Worm (Caenorhabditis elegans) whole organism, L2 larva: ENCODE results near the gene pho-12.

ENCODE experiments used
- C34F6.9 ChIP-seq: fragments of 150-350 bp; optimal IDR thresholded peaks from 2 replicates; lab custom pipeline; 2014; ENCODE audit warnings: missing biosample characterization, missing genetic modification characterization
- F13H6.1 ChIP-seq: sonication (generic microtip); optimal IDR thresholded peaks from 2 replicates; lab custom pipeline; 2016; ENCODE audit warnings: missing genetic modification characterization, missing compliant biosample characterization
- Y55F3AM.14 ChIP-seq: fragments of 200-800 bp; sonication (Bioruptor generic); optimal IDR thresholded peaks from 2 replicates; lab custom pipeline; 2018; ENCODE audit warnings: mild to moderate bottlenecking, missing genetic modification characterization, missing compliant biosample characterization
- alr-1 ChIP-seq: fragments of 150-350 bp; optimal IDR thresholded peaks from 2 replicates; lab custom pipeline; 2014; ENCODE audit warnings: missing biosample characterization, missing genetic modification characterization
- aly-2 ChIP-seq: fragments of 150-350 bp; optimal IDR thresholded peaks from 2 replicates; lab custom pipeline; 2014; ENCODE audit warnings: missing biosample characterization, missing genetic modification characterization
- ceh-82 ChIP-seq: fragments of 150-350 bp; optimal IDR thresholded peaks from 2 replicates; lab custom pipeline; 2014; ENCODE audit warnings: missing biosample characterization, missing genetic modification characterization
- egl-27 ChIP-seq: sonication (generic microtip); optimal IDR thresholded peaks from 3 replicates; lab custom pipeline; 2017; ENCODE audit warnings: missing biosample characterization, missing genetic modification reagents, missing genetic modification characterization
- elt-1 ChIP-seq: fragments of 150-350 bp; optimal IDR thresholded peaks from 2 replicates; lab custom pipeline; 2014; ENCODE audit warnings: missing biosample characterization, missing genetic modification characterization
- lin-39 ChIP-seq: fragments of 150-350 bp; optimal IDR thresholded peaks from 2 replicates; lab custom pipeline; 2014; ENCODE audit warnings: missing biosample characterization, missing genetic modification reagents, missing genetic modification characterization
- nhr-11 ChIP-seq: fragments of 150-350 bp; optimal IDR thresholded peaks from 2 replicates; lab custom pipeline; 2014; ENCODE audit warnings: missing biosample characterization, missing genetic modification characterization
- nhr-23 ChIP-seq: fragments of 150-350 bp; optimal IDR thresholded peaks from 2 replicates; lab custom pipeline; 2014; ENCODE audit warnings: missing biosample characterization, missing genetic modification reagents, missing genetic modification characterization
- nhr-237 ChIP-seq: fragments of 150-350 bp; optimal IDR thresholded peaks from 2 replicates; lab custom pipeline; 2014; ENCODE audit warnings: missing biosample characterization, missing genetic modification characterization
- sem-4 ChIP-seq: fragments of 150-350 bp; optimal IDR thresholded peaks from 2 replicates; lab custom pipeline; 2014; ENCODE audit warnings: missing biosample characterization, missing genetic modification reagents, missing genetic modification characterization
- sma-3 ChIP-seq: sonication (generic microtip); optimal IDR thresholded peaks from 2 replicates; lab custom pipeline; 2016; ENCODE audit warnings: missing genetic modification reagents, missing genetic modification characterization, missing compliant biosample characterization
- snpc-4 ChIP-seq: fragments of 150-350 bp; optimal IDR thresholded peaks from 2 replicates; lab custom pipeline; 2014; ENCODE audit warnings: missing biosample characterization, missing genetic modification characterization
- zag-1 ChIP-seq: fragments of 150-350 bp; optimal IDR thresholded peaks from 2 replicates; lab custom pipeline; 2014; ENCODE audit warnings: missing biosample characterization, missing genetic modification characterization
- ztf-11 ChIP-seq: sonication (generic microtip); optimal IDR thresholded peaks from 2 replicates; lab custom pipeline; 2017; ENCODE audit warnings: missing biosample characterization, missing genetic modification characterization
- ztf-4 ChIP-seq: fragments of 150-350 bp; optimal IDR thresholded peaks from 2 replicates; lab custom pipeline; 2014; ENCODE audit warnings: missing biosample characterization, missing genetic modification characterization

Gene pho-12

DNA sequence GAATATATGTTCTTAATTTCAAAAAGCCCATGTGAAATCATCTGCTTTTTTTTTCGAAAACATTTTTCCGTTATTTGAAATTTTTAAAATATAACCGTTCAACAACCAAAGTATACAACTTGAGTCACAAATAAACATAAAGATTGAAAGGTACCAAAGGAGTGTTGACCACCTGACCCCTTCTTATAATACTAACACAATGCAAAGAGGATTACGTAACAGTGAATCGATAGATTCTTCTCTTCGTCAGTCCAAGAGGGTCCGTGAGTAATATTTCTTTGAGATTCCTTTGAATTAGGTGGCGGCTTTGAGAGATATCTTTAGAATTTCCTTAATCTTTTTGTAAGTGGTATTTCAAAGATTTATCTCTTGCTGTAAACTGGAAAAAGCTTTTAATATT is 44.5 kb downstream of the pho-12 start:
- TF ChIP-seq lin-39 (tag; lab: Kevin White, UChicago) (no peak), aly-2 (tag; lab: Kevin White, UChicago) (no peak), Y55F3AM.14 (GFP tag; lab: Kevin White, UChicago) (no peak), egl-27 (no peak), zag-1 (no peak), alr-1 (tag; lab: Kevin White, UChicago) (no peak), snpc-4 (tag; lab: Kevin White, UChicago) (no peak), ztf-4 (no peak)

DNA sequence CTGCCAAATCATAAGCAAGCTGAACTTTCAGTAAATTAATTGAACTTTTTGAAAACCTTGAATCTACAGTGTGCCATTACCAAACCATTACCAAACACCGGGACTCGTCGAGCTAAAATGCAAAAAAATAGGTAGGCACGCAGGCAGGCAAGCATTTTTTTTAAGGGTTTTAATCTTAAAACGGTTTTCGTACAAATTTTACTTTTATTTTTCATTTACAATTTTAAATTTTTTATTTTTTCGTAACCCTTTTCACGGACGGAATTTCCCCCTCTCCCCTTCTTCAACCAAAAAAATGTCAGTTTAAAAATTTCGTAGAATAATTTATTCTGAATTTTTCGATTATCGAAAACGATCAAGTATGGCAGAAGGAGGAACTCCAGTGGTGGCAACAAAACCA is 46.2 kb downstream of the pho-12 start, which contains the start of gene F59A6.2:
Gene F59A6.2, plus strand, starts transcription at position 301 of the 400 bp plus-strand sequence.
- TF ChIP-seq nhr-23 (no peak), snpc-4 (tag; lab: Kevin White, UChicago) (no peak), zag-1 (no peak), F13H6.1 (tag; lab: Kevin White, UChicago) (no peak), nhr-11 (no peak), sma-3 (GFP tag; lab: Kevin White, UChicago) (no peak), C34F6.9 (tag; lab: Kevin White, UChicago) (no peak), nhr-237 (no peak), ceh-82 (no peak), ztf-11 (tag; lab: Kevin White, UChicago) (no peak), elt-1 (no peak), sem-4 (tag; lab: Kevin White, UChicago) (no peak)

DNA sequence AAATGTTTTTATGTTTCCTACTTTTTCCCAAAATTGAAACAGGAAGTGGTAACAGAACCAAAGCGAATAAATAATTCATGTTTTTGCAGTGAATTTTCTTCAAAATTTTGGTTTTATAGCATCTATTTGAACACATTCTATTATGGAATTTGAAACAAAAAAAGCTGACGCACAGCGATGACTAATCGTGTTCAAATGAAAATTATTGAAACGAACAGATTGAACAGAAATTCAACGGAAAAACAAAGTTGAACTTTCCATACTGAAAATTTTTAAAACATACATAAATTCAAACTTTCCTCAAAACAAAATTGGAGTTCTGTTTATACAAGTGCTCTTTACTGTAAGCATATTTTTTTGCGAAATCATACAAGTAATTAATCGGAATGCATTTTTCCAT is 48.6 kb downstream of the pho-12 start, which contains the start of gene F59A6.12:
Gene F59A6.12, minus strand, starts transcription at position 101 of the 400 bp plus-strand sequence.
- TF ChIP-seq F13H6.1 (tag; lab: Kevin White, UChicago) = no peak
